Fruit fly (Drosophila melanogaster): Measurements from ENCODE around the gene eIF3e.

The eIF3e gene

dm6 chr3L:16768001-16768652 lies 18.6 kb downstream of the eIF3e start (continued):
- TF ChIP-seq CG11695 (GFP tag; IDR thresholded peaks at IDR 0.05) (0 out of 3 replicates have a peak, but pooled peaks have one; percentile 18), az2 (GFP tag; optimal IDR thresholded peaks at IDR 0.05) (peak; percentile 40), Xrp1 (GFP tag; IDR thresholded peaks at IDR 0.05) (peak; percentile 78), fru (optimal IDR thresholded peaks at IDR 0.05) (no peak), CG4820 (GFP tag; optimal IDR thresholded peaks at IDR 0.05) (peak; percentile 25), CG31441 (GFP tag; IDR thresholded peaks at IDR 0.05) (peak; percentile 44), CG8388 (GFP tag; optimal IDR thresholded peaks at IDR 0.05) (peak; percentile 53), CG17361 (GFP tag; IDR thresholded peaks at IDR 0.05) (0 out of 3 replicates have a peak, but pooled peaks have one; percentile 37), Rx (GFP tag; IDR thresholded peaks at IDR 0.05) (0 out of 2 replicates have a peak, but pooled peaks have one; percentile 22), pros (GFP tag; optimal IDR thresholded peaks at IDR 0.05) (peak; percentile 88), CG15514 (GFP tag; optimal IDR thresholded peaks at IDR 0.05) (no peak), sqz (GFP tag; optimal IDR thresholded peaks at IDR 0.05) (no peak), CG13624 (GFP tag; optimal IDR thresholded peaks at IDR 0.05) (peak; percentile 6), pum (GFP tag; optimal IDR thresholded peaks at IDR 0.05) (peak; percentile 39), CG14710 (tag; optimal IDR thresholded peaks at IDR 0.05) (peak; percentile 25), CG6791 (GFP tag; IDR thresholded peaks at IDR 0.05; ENCODE audit: partially characterized antibody) (0 out of 3 replicates have a peak, but pooled peaks have one; percentile 50), prd (optimal IDR thresholded peaks at IDR 0.05) (no peak), prd (GFP tag; IDR thresholded peaks at IDR 0.05) (peak; percentile 77), tin (GFP tag; optimal IDR thresholded peaks at IDR 0.05) (peak; percentile 66), CG16813 (GFP tag; IDR thresholded peaks at IDR 0.05; ENCODE audit: partially characterized antibody) (peak; percentile 57; the same call in 2 of the 3 replicates), chn (GFP tag; optimal IDR thresholded peaks at IDR 0.05) (no peak), CG11504 (tag; optimal IDR thresholded peaks at IDR 0.05) (peak; percentile 34), Hr51 (GFP tag; optimal IDR thresholded peaks at IDR 0.05) (peak in 1 of 2 experiments; percentile 23), CG31224 (GFP tag; IDR thresholded peaks at IDR 0.05) (no peak), CG10654 (GFP tag; optimal IDR thresholded peaks at IDR 0.05) (peak; percentile 26), HLH3B (GFP tag; IDR thresholded peaks at IDR 0.05) (peak; percentile 40; the same call in 1 of the 2 replicates), CG15479 (GFP tag; optimal IDR thresholded peaks at IDR 0.05) (peak; percentile 60), gsb (GFP tag; IDR thresholded peaks at IDR 0.05) (no peak), ftz-f1 (GFP tag; optimal IDR thresholded peaks at IDR 0.05) (no peak), CG2678 (tag; optimal IDR thresholded peaks at IDR 0.05) (peak; percentile 50), grau (tag; optimal IDR thresholded peaks at IDR 0.05) (peak; percentile 28), Nf-YA (GFP tag; IDR thresholded peaks at IDR 0.05) (no peak), otp (GFP tag; IDR thresholded peaks at IDR 0.05) (0 out of 3 replicates have a peak, but pooled peaks have one; percentile 54), CG7839 (tag; optimal IDR thresholded peaks at IDR 0.05) (peak; percentile 42), sim (GFP tag; IDR thresholded peaks at IDR 0.05) (no peak), fd64A (GFP tag; optimal IDR thresholded peaks at IDR 0.05) (no peak), Chrac-16 (GFP tag; optimal IDR thresholded peaks at IDR 0.05) (peak; percentile 42), CG4730 (GFP tag; IDR thresholded peaks at IDR 0.05) (peak; percentile 36; the same call in 1 of the 2 replicates), row (GFP tag; IDR thresholded peaks at IDR 0.05) (peak; percentile 77), Sry-β (GFP tag; optimal IDR thresholded peaks at IDR 0.05) (no peak), ap (GFP tag; IDR thresholded peaks at IDR 0.05) (0 out of 2 replicates have a peak, but pooled peaks have one; percentile 24), Camta (GFP tag; optimal IDR thresholded peaks at IDR 0.05) (no peak), nerfin-1 (tag; optimal IDR thresholded peaks at IDR 0.05) (peak; percentile 29), Abd-B (GFP tag; optimal IDR thresholded peaks at IDR 0.05) (peak; percentile 22), CG17328 (GFP tag; IDR thresholded peaks at IDR 0.05) (peak; percentile 54), Optix (GFP tag; IDR thresholded peaks at IDR 0.05) (no peak), Ets65A (GFP tag) (peak; percentile 79), tgo (GFP tag; IDR thresholded peaks at IDR 0.05) (peak; percentile 49; the same call in 2 of the 3 replicates), CG6689 (GFP tag; IDR thresholded peaks at IDR 0.05) (peak; percentile 66), chm (GFP tag; IDR thresholded peaks at IDR 0.05) (peak; percentile 51; the same call in 1 of the 2 replicates)
